Worm (Caenorhabditis elegans) whole organism, L3 larva: Measurements from ENCODE around the gene T05C12.9.

Experiments
- mdl-1 ChIP-seq: fragments of 150-350 bp; optimal IDR thresholded peaks from 2 replicates; lab custom pipeline; 2014; ENCODE audit warnings: missing biosample characterization, missing genetic modification characterization
- nhr-23 ChIP-seq: fragments of 150-350 bp; optimal IDR thresholded peaks from 2 replicates; lab custom pipeline; 2014; ENCODE audit warnings: missing biosample characterization, missing genetic modification reagents, missing genetic modification characterization
- tbx-2 ChIP-seq: sonication (generic microtip); optimal IDR thresholded peaks from 2 replicates; lab custom pipeline; 2016; ENCODE audit warnings: mild to moderate bottlenecking, missing genetic modification characterization, missing compliant biosample characterization
- unc-62 ChIP-seq: fragments of 150-350 bp; sonication (generic microtip); optimal IDR thresholded peaks from 4 replicates; lab custom pipeline; 2014; ENCODE audit warnings: missing biosample characterization, missing genetic modification reagents, missing genetic modification characterization

- no peak for TF ChIP-seq tbx-2 (tag; lab: Kevin White, UChicago)
- no peak for TF ChIP-seq mdl-1 (tag; lab: Kevin White, UChicago)
- no peak for TF ChIP-seq unc-62
- TF ChIP-seq nhr-23 (tag; lab: Kevin White, UChicago): no peak
Measured at ce11 chrII:8152711-8153325, 40.2 kb downstream of the T05C12.9 start.
